Fruit fly (Drosophila melanogaster) whole organism, prepupa: Measurements from ENCODE around the gene Cpr64Ad.

Source experiments
- CG16779 ChIP-seq: fragments of 200-800 bp; sonication (Bioruptor generic); optimal IDR thresholded peaks from 3 replicates; lab custom pipeline; 2017; ENCODE audit warnings: missing biosample characterization, mild to moderate bottlenecking, missing genetic modification characterization
- CG31627 ChIP-seq: fragments of 200-800 bp; sonication (Bioruptor generic); optimal IDR thresholded peaks from 3 replicates; lab custom pipeline; 2016; ENCODE audit warnings: missing biosample characterization, missing genetic modification characterization
- CG3919 ChIP-seq: fragments of 200-800 bp; sonication (Bioruptor generic); optimal IDR thresholded peaks from 3 replicates; lab custom pipeline; 2016; ENCODE audit warnings: missing biosample characterization, missing genetic modification characterization
- OdsH ChIP-seq: fragments of 200-800 bp; sonication (Bioruptor generic); optimal IDR thresholded peaks from 3 replicates; lab custom pipeline; 2016; ENCODE audit warnings: missing biosample characterization, missing genetic modification characterization
- pdm3 ChIP-seq: fragments of 200-800 bp; sonication (Bioruptor generic); optimal IDR thresholded peaks from 3 replicates; lab custom pipeline; 2016; ENCODE audit warnings: missing biosample characterization, missing genetic modification characterization

DNA sequence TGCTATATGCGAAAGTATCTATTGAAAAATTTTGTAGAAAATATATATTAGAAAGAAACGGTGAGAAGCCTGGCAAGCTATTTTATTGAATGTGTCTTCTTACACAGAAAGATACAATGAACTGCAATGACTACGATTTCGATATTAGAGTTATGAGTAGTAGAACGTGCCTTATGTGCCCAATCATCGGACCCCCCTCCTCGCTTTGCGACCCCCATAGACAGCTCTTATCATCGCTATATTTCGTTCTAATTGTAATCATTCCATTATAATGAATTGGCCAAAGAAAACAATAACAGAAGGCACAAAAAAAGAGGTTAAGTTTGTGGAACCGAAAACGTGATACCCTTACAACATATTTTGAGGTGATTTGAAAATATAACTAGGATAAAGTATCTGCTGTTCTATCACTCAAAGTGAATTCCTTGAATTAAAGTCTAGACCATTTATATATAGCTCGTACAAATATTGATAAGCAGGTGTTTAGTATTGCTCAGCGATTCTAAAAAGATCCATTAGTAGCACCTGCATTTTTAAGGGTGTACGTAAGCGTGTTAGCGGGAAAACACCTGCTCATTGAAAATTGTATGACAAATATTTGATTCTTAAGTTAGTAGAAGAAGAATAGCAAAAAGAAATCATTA lies 17.7 kb downstream of the Cpr64Ad start:
- no peak for TF ChIP-seq pdm3
- TF ChIP-seq CG16779 (tag; lab: Kevin White, UChicago), result no peak
- no peak for TF ChIP-seq CG3919 (GFP tag; lab: Kevin White, UChicago)
- no peak for TF ChIP-seq OdsH (GFP tag; lab: Kevin White, UChicago)
- TF ChIP-seq CG31627, result no peak
